Fruit fly (Drosophila melanogaster) whole organism, embryonic: ENCODE data around the gene bor.
A peak's percentile ranks its signal among the peaks of the same experiment; 100 is the strongest.

ENCODE experiments used
- B-H1 ChIP-seq: fragments of 200-800 bp; sonication (Bioruptor generic); IDR thresholded peaks from 3 replicates; pipeline ENCODE4 v1.3.6; 2022; ENCODE audit warnings: missing biosample characterization, missing genetic modification characterization
- CG10959 ChIP-seq: fragments of 200-800 bp; sonication (Bioruptor generic); IDR thresholded peaks from 2 replicates; pipeline ENCODE4 v1.3.6; 2022; ENCODE audit warnings: missing biosample characterization, missing genetic modification characterization
- CG12744 ChIP-seq: fragments of 200-800 bp; sonication (Bioruptor generic); optimal IDR thresholded peaks from 2 replicates; lab custom pipeline; 2016; ENCODE audit warnings: missing biosample characterization, missing genetic modification characterization
- CG14860 ChIP-seq: fragments of 200-800 bp; sonication (Bioruptor generic); IDR thresholded peaks from 3 replicates; pipeline ENCODE4 v1.3.6; 2022; ENCODE audit warnings: missing biosample characterization, missing genetic modification characterization; ENCODE audit not compliant: partially characterized antibody
- CG15601 ChIP-seq: fragments of 200-800 bp; sonication (Bioruptor generic); optimal IDR thresholded peaks from 3 replicates; lab custom pipeline; 2019; ENCODE audit warnings: missing biosample characterization, mild to moderate bottlenecking, missing genetic modification characterization, moderate library complexity
- CG1603 ChIP-seq: fragments of 200-800 bp; sonication (Bioruptor generic); optimal IDR thresholded peaks from 2 replicates; lab custom pipeline; 2019; ENCODE audit warnings: missing biosample characterization, mild to moderate bottlenecking, missing genetic modification characterization, moderate library complexity
- CG17186 ChIP-seq: fragments of 200-800 bp; sonication (Bioruptor generic); optimal IDR thresholded peaks from 3 replicates; lab custom pipeline; 2017; ENCODE audit warnings: missing biosample characterization, missing genetic modification reagents, missing genetic modification characterization
- CG17359 ChIP-seq: fragments of 200-800 bp; sonication (Bioruptor generic); optimal IDR thresholded peaks from 3 replicates; lab custom pipeline; 2018; ENCODE audit warnings: missing biosample characterization, mild to moderate bottlenecking, missing genetic modification characterization, moderate library complexity
- CG17385 ChIP-seq: fragments of 200-800 bp; sonication (Bioruptor generic); optimal IDR thresholded peaks from 3 replicates; lab custom pipeline; 2018; ENCODE audit warnings: missing biosample characterization, mild to moderate bottlenecking, missing genetic modification characterization
- CG3163 ChIP-seq: fragments of 200-800 bp; sonication (Bioruptor generic); optimal IDR thresholded peaks from 3 replicates; lab custom pipeline; 2016; ENCODE audit warnings: missing biosample characterization, missing genetic modification characterization
- CG3407 ChIP-seq: fragments of 200-800 bp; sonication (Bioruptor generic); optimal IDR thresholded peaks from 2 replicates; lab custom pipeline; 2018; ENCODE audit warnings: missing biosample characterization, mild to moderate bottlenecking, missing genetic modification characterization
- CG34376 ChIP-seq: fragments of 200-800 bp; sonication (Bioruptor generic); optimal IDR thresholded peaks from 2 replicates; lab custom pipeline; 2018; ENCODE audit warnings: missing biosample characterization, mild to moderate bottlenecking, missing genetic modification characterization
- CG5180 ChIP-seq: fragments of 200-800 bp; sonication (Bioruptor generic); optimal IDR thresholded peaks from 3 replicates; lab custom pipeline; 2017; ENCODE audit warnings: missing biosample characterization, missing genetic modification characterization, mild to moderate bottlenecking, moderate library complexity, missing genetic modification reagents
- CG7786 ChIP-seq: fragments of 200-800 bp; sonication (Bioruptor generic); optimal IDR thresholded peaks from 2 replicates; lab custom pipeline; 2016; ENCODE audit warnings: missing biosample characterization, missing genetic modification characterization
- CG9817 ChIP-seq: fragments of 200-800 bp; sonication (Bioruptor generic); optimal IDR thresholded peaks from 2 replicates; lab custom pipeline; 2018; ENCODE audit warnings: missing biosample characterization, mild to moderate bottlenecking, missing genetic modification characterization, moderate library complexity
- CTCF ChIP-seq: fragments of 200-800 bp; sonication (Bioruptor generic); optimal IDR thresholded peaks from 2 replicates; lab custom pipeline; 2017; ENCODE audit warnings: missing biosample characterization, mild to moderate bottlenecking, missing genetic modification characterization, moderate library complexity
- Deaf1 ChIP-seq: fragments of 200-800 bp; optimal IDR thresholded peaks from 3 replicates; lab custom pipeline; 2019; ENCODE audit warnings: missing biosample characterization, mild to moderate bottlenecking, missing genetic modification characterization, moderate library complexity
- Dll ChIP-seq: fragments of 200-800 bp; sonication (Bioruptor generic); IDR thresholded peaks from 4 replicates; pipeline ENCODE4 v1.3.6; 2022; ENCODE audit warnings: missing biosample characterization, missing genetic modification characterization; ENCODE audit not compliant: partially characterized antibody
- Hand ChIP-seq: fragments of 200-800 bp; sonication (Bioruptor generic); optimal IDR thresholded peaks from 2 replicates; lab custom pipeline; 2017; ENCODE audit warnings: mild to moderate bottlenecking, missing biosample characterization, missing genetic modification reagents, missing genetic modification characterization
- MTF-1 ChIP-seq: fragments of 200-800 bp; sonication (Bioruptor generic); optimal IDR thresholded peaks from 2 replicates; lab custom pipeline; 2018; ENCODE audit warnings: missing biosample characterization, mild to moderate bottlenecking, missing genetic modification characterization, borderline replicate concordance
- NC2β ChIP-seq: fragments of 200-800 bp; sonication (Bioruptor generic); optimal IDR thresholded peaks from 2 replicates; lab custom pipeline; 2016; ENCODE audit warnings: missing biosample characterization, missing genetic modification characterization
- Nf-YA ChIP-seq: fragments of 200-800 bp; sonication (Bioruptor generic); IDR thresholded peaks from 2 replicates; pipeline ENCODE4 v1.3.6; 2022; ENCODE audit warnings: missing biosample characterization, missing genetic modification characterization
- PHDP ChIP-seq: fragments of 200-800 bp; sonication (Bioruptor generic); optimal IDR thresholded peaks from 3 replicates; lab custom pipeline; 2018; ENCODE audit warnings: missing biosample characterization, mild to moderate bottlenecking, missing genetic modification characterization, moderate library complexity
- Side ChIP-seq: fragments of 200-800 bp; sonication (Bioruptor generic); optimal IDR thresholded peaks from 2 replicates; lab custom pipeline; 2016; ENCODE audit warnings: missing biosample characterization, missing genetic modification characterization
- Sry-β ChIP-seq: fragments of 200-800 bp; sonication (Bioruptor generic); optimal IDR thresholded peaks from 2 replicates; lab custom pipeline; 2018; ENCODE audit warnings: missing biosample characterization, mild to moderate bottlenecking, missing genetic modification characterization, moderate library complexity
- Trl ChIP-seq, 3 experiments: fragments of >200 bp in 2 of 3; fragments of 200-800 bp in 1 of 3; sonication (Bioruptor generic) in 1 of 3; optimal IDR thresholded peaks; 2 replicates in 1 of 3; 3 replicates in 2 of 3; lab custom pipeline; 2016 to 2017; ENCODE audit warnings: missing biosample characterization in 1 of 3, missing genetic modification characterization in 1 of 3
- Vsx1 ChIP-seq: fragments of 200-800 bp; sonication (Bioruptor generic); optimal IDR thresholded peaks from 2 replicates; lab custom pipeline; 2017; ENCODE audit warnings: missing biosample characterization, mild to moderate bottlenecking, missing genetic modification characterization, missing genetic modification reagents
- Xbp1 ChIP-seq: fragments of 200-800 bp; sonication (Bioruptor generic); optimal IDR thresholded peaks from 3 replicates; lab custom pipeline; 2016; ENCODE audit warnings: missing biosample characterization, mild to moderate bottlenecking, missing genetic modification characterization
- exex ChIP-seq: fragments of 200-800 bp; sonication (Bioruptor generic); optimal IDR thresholded peaks from 4 replicates; lab custom pipeline; 2018; ENCODE audit warnings: missing biosample characterization, mild to moderate bottlenecking, missing genetic modification characterization, moderate library complexity
- fd96Cb ChIP-seq: fragments of 200-800 bp; sonication (Bioruptor generic); optimal IDR thresholded peaks from 2 replicates; lab custom pipeline; 2018; ENCODE audit warnings: missing biosample characterization, mild to moderate bottlenecking, missing genetic modification characterization, moderate library complexity
- ftz-f1 ChIP-seq: fragments of 200-800 bp; sonication (Bioruptor generic); optimal IDR thresholded peaks from 2 replicates; lab custom pipeline; 2016; ENCODE audit warnings: missing biosample characterization, missing genetic modification characterization
- gcm ChIP-seq: fragments of 200-800 bp; sonication (Bioruptor generic); optimal IDR thresholded peaks from 2 replicates; lab custom pipeline; 2019; ENCODE audit warnings: missing biosample characterization, mild to moderate bottlenecking, missing genetic modification characterization, moderate library complexity
- gfzf ChIP-seq: fragments of 200-800 bp; sonication (Bioruptor generic); optimal IDR thresholded peaks from 2 replicates; lab custom pipeline; 2016; ENCODE audit warnings: missing biosample characterization, mild to moderate bottlenecking, missing genetic modification characterization, moderate library complexity
- gro ChIP-seq: fragments of 200-800 bp; sonication (Bioruptor generic); optimal IDR thresholded peaks from 2 replicates; lab custom pipeline; 2016; ENCODE audit warnings: missing biosample characterization, missing genetic modification characterization
- hkb ChIP-seq, 2 experiments: fragments of 200-800 bp in 1 of 2; fragments of >200 bp in 1 of 2; sonication (Bioruptor generic) in 1 of 2; IDR thresholded peaks in 1 of 2; optimal IDR thresholded peaks in 1 of 2; 2 replicates each; pipeline versions ENCODE4 v1.3.6 to Lab custom; 2017 to 2022; ENCODE audit warnings: missing biosample characterization in 1 of 2, missing genetic modification characterization in 1 of 2
- nerfin-1 ChIP-seq: fragments of 200-800 bp; sonication (Bioruptor generic); optimal IDR thresholded peaks from 3 replicates; lab custom pipeline; 2019; ENCODE audit warnings: missing biosample characterization, mild to moderate bottlenecking, missing genetic modification characterization, moderate library complexity
- nerfin-2 ChIP-seq: fragments of 200-800 bp; sonication (Bioruptor generic); IDR thresholded peaks from 2 replicates; pipeline ENCODE4 v1.3.6; 2022; ENCODE audit warnings: missing biosample characterization, missing genetic modification characterization; ENCODE audit not compliant: partially characterized antibody
- peb ChIP-seq: fragments of 200-800 bp; sonication (Bioruptor generic); IDR thresholded peaks from 2 replicates; pipeline ENCODE4 v1.3.6; 2022; ENCODE audit warnings: missing biosample characterization, missing genetic modification characterization
- pho ChIP-seq: fragments of 200-800 bp; sonication (Bioruptor generic); optimal IDR thresholded peaks from 2 replicates; lab custom pipeline; 2016; ENCODE audit warnings: missing biosample characterization, missing genetic modification characterization
- prd ChIP-seq, 3 experiments: fragments of >200 bp in 2 of 3; fragments of 200-800 bp in 1 of 3; sonication (Bioruptor generic) in 1 of 3; optimal IDR thresholded peaks in 2 of 3; IDR thresholded peaks in 1 of 3; 2 replicates in 2 of 3; 3 replicates in 1 of 3; pipeline versions ENCODE4 v1.3.6 to Lab custom; 2017 to 2022; ENCODE audit warnings: missing biosample characterization in 1 of 3, missing genetic modification characterization in 1 of 3
- rib ChIP-seq: fragments of 200-800 bp; sonication (Bioruptor generic); IDR thresholded peaks from 2 replicates; pipeline ENCODE4 v1.3.6; 2022; ENCODE audit warnings: missing biosample characterization, missing genetic modification characterization
- scrt ChIP-seq: fragments of 200-800 bp; sonication (Bioruptor generic); optimal IDR thresholded peaks from 2 replicates; lab custom pipeline; 2018; ENCODE audit warnings: missing biosample characterization, mild to moderate bottlenecking, missing genetic modification characterization, moderate library complexity
- sens ChIP-seq: fragments of 200-800 bp; sonication (Bioruptor generic); peaks from one replicate; lab custom pipeline; 2016; ENCODE audit warnings: missing biosample characterization, missing genetic modification characterization
- seq ChIP-seq: fragments of 200-800 bp; sonication (Bioruptor generic); IDR thresholded peaks from 2 replicates; pipeline ENCODE4 v1.3.6; 2022; ENCODE audit warnings: missing biosample characterization, missing genetic modification characterization
- sim ChIP-seq: fragments of 200-800 bp; sonication (Bioruptor generic); IDR thresholded peaks from 2 replicates; pipeline ENCODE4 v1.3.6; 2022; ENCODE audit warnings: missing biosample characterization, missing genetic modification characterization
- so ChIP-seq: fragments of 200-800 bp; sonication (Bioruptor generic); IDR thresholded peaks from 3 replicates; pipeline ENCODE4 v1.3.6; 2022; ENCODE audit warnings: missing biosample characterization, missing genetic modification characterization
- trem ChIP-seq: fragments of 200-800 bp; optimal IDR thresholded peaks from 3 replicates; lab custom pipeline; 2019; ENCODE audit warnings: missing biosample characterization, mild to moderate bottlenecking, missing genetic modification characterization, moderate library complexity
- zen ChIP-seq: fragments of 200-800 bp; sonication (Bioruptor generic); optimal IDR thresholded peaks from 3 replicates; lab custom pipeline; 2018; ENCODE audit warnings: missing biosample characterization, mild to moderate bottlenecking, missing genetic modification characterization, moderate library complexity

bor gene

DNA sequence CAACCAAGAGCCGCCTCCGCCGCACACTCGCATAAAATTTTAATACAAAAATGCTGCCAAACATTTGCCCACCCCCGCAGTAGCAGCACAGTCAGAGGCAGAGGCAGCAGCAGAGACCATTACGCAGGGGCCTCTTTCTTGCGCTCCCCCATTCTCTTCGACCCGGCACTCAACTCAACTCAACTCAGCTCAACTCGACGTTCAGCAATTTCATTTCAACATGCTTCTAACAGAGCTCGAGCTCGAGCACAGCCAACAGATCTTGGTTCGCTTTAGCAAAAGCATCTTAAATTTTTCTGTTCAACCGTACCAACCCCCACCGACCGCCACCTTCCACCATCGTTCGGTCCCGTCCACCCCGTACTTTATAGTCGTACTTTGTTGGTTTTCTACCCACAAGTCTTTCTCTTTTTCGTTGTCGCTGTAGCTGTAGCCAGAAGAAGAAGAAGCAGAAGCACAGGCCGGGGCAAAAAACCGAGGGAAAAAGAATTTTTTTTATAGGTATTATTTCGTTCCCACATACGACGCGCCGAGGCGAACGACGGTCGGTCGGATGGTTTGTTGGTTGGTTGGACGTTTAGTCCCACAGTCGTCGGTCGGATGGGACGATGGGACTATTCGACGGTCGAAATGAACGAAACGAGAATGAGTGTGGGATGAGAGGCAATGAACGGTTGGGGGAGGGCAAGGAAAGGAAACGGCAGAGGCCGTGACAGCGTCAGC is 28.5 kb downstream of the bor start (continued):
- TF ChIP-seq CG34376 (GFP tag; lab: Kevin White, UChicago) (peak; percentile 87), exex (tag; lab: Kevin White, UChicago) (peak; percentile 26), seq (no peak), CG10959 (GFP tag; lab: Robert Waterston, UW) (no peak), rib (no peak), so (GFP tag; lab: Robert Waterston, UW) (no peak), CG17186 (GFP tag; lab: Kevin White, UChicago) (no peak), Nf-YA (GFP tag; lab: Robert Waterston, UW) (no peak), Hand (no peak), Xbp1 (GFP tag; lab: Kevin White, UChicago) (no peak), Dll (GFP tag; lab: Robert Waterston, UW) (no peak), prd (optimal IDR thresholded peaks at IDR 0.05; lab: Kevin White, UChicago) (no peak), prd (GFP tag; IDR thresholded peaks at IDR 0.05; lab: Robert Waterston, UW) (no peak), CG17359 (tag; lab: Kevin White, UChicago) (no peak), CG7786 (GFP tag; lab: Kevin White, UChicago) (no peak), CG3163 (peak; percentile 60), nerfin-2 (GFP tag; lab: Robert Waterston, UW) (no peak), PHDP (tag; lab: Kevin White, UChicago) (no peak), CG12744 (GFP tag; lab: Kevin White, UChicago) (no peak), CG17385 (peak; percentile 98), CG3407 (GFP tag; lab: Kevin White, UChicago) (no peak), ftz-f1 (GFP tag; lab: Kevin White, UChicago) (peak; percentile 91), CG15601 (tag; lab: Kevin White, UChicago) (peak; percentile 39), B-H1 (GFP tag; lab: Robert Waterston, UW) (no peak), Side (GFP tag; lab: Kevin White, UChicago) (peak; percentile 40), hkb (optimal IDR thresholded peaks at IDR 0.05; lab: Kevin White, UChicago) (no peak), hkb (GFP tag; IDR thresholded peaks at IDR 0.05; lab: Robert Waterston, UW) (no peak), fd96Cb (tag; lab: Kevin White, UChicago) (no peak), NC2β (GFP tag; lab: Kevin White, UChicago) (peak; percentile 35), Deaf1 (tag; lab: Kevin White, UChicago) (peak; percentile 99), gcm (GFP tag; lab: Kevin White, UChicago) (no peak), Vsx1 (peak; percentile 9), sim (GFP tag; lab: Robert Waterston, UW) (no peak), CTCF (GFP tag; lab: Kevin White, UChicago) (no peak), gfzf (peak; percentile 4), zen (no peak), pho (GFP tag; lab: Kevin White, UChicago) (no peak), CG14860 (no peak), CG1603 (tag; lab: Kevin White, UChicago) (peak; percentile 16), peb (GFP tag; lab: Robert Waterston, UW) (no peak), trem (tag; lab: Kevin White, UChicago) (no peak), sens (peak; percentile 71), Sry-β (GFP tag; lab: Kevin White, UChicago) (no peak), Trl (optimal IDR thresholded peaks at IDR 0.05; lab: Kevin White, UChicago) (peak; percentile 48 to 77), Trl (GFP tag; optimal IDR thresholded peaks at IDR 0.05; lab: Kevin White, UChicago) (no peak), scrt (GFP tag; lab: Kevin White, UChicago) (no peak), nerfin-1 (tag; lab: Kevin White, UChicago) (peak; percentile 47), gro (GFP tag; lab: Kevin White, UChicago) (peak; percentile 90), CG5180 (GFP tag; lab: Kevin White, UChicago) (peak; percentile 97), MTF-1 (GFP tag; lab: Kevin White, UChicago) (no peak), CG9817 (tag; lab: Kevin White, UChicago) (no peak)
